Worm (Caenorhabditis elegans) whole organism, L1 larva: Measurements from ENCODE around the gene Y67A10A.3.

Experiments used
- F16B12.6 ChIP-seq: fragments of 150-350 bp; optimal IDR thresholded peaks from 2 replicates; lab custom pipeline; 2014; ENCODE audit warnings: missing biosample characterization, missing genetic modification characterization
- aly-2 ChIP-seq: fragments of 150-350 bp; optimal IDR thresholded peaks from 2 replicates; lab custom pipeline; 2014; ENCODE audit warnings: missing biosample characterization, missing genetic modification characterization
- elt-2 ChIP-seq: sonication (generic microtip); optimal IDR thresholded peaks from 2 replicates; lab custom pipeline; 2016; ENCODE audit warnings: missing genetic modification characterization, mild to moderate bottlenecking, inconsistent platforms, missing compliant biosample characterization, missing genetic modification reagents
- fkh-10 ChIP-seq: sonication (generic microtip); optimal IDR thresholded peaks from 2 replicates; lab custom pipeline; 2017; ENCODE audit warnings: missing biosample characterization, missing genetic modification reagents, missing genetic modification characterization
- hpl-2 ChIP-seq: fragments of 150-350 bp; optimal IDR thresholded peaks from 2 replicates; lab custom pipeline; 2014; ENCODE audit warnings: missing biosample characterization, missing genetic modification reagents, missing genetic modification characterization
- lin-35 ChIP-seq, 2 experiments: fragments of 150-350 bp; optimal IDR thresholded peaks; 2 replicates each; lab custom pipeline; 2014; ENCODE audit warnings: missing biosample characterization in 2 of 2, missing genetic modification characterization in 2 of 2, missing genetic modification reagents in 2 of 2
- nhr-237 ChIP-seq: fragments of 150-350 bp; optimal IDR thresholded peaks from 2 replicates; lab custom pipeline; 2014; ENCODE audit warnings: missing biosample characterization, missing genetic modification characterization
- nhr-77 ChIP-seq: fragments of 150-350 bp; optimal IDR thresholded peaks from 2 replicates; lab custom pipeline; 2014; ENCODE audit warnings: missing biosample characterization, missing genetic modification characterization
- tbx-2 ChIP-seq: sonication (generic microtip); optimal IDR thresholded peaks from 2 replicates; lab custom pipeline; 2016; ENCODE audit warnings: missing genetic modification characterization, missing compliant biosample characterization
- unc-130 ChIP-seq: fragments of 150-350 bp; optimal IDR thresholded peaks from 2 replicates; lab custom pipeline; 2017; ENCODE audit warnings: missing biosample characterization, missing genetic modification characterization, inconsistent platforms
- unc-62 ChIP-seq: fragments of 150-350 bp; optimal IDR thresholded peaks from 2 replicates; lab custom pipeline; 2014; ENCODE audit warnings: missing biosample characterization, missing genetic modification reagents, missing genetic modification characterization
- unc-86 ChIP-seq: sonication (generic microtip); optimal IDR thresholded peaks from 2 replicates; lab custom pipeline; 2016; ENCODE audit warnings: missing genetic modification characterization, missing compliant biosample characterization

ce11 chrIV:14318054-14318453 lies 16.2 kb downstream of the Y67A10A.3 start:
- TF ChIP-seq aly-2 (tag; lab: Kevin White, UChicago), result no peak
- TF ChIP-seq unc-86 (tag; lab: Kevin White, UChicago), result no peak
- TF ChIP-seq lin-35 (GFP tag; optimal IDR thresholded peaks at IDR 0.05; lab: Kevin White, UChicago), result no peak
- TF ChIP-seq nhr-77 (tag; lab: Kevin White, UChicago), result no peak
- TF ChIP-seq unc-62, result no peak
- TF ChIP-seq hpl-2 (GFP tag; lab: Kevin White, UChicago), result no peak
- no peak for TF ChIP-seq F16B12.6 (tag; lab: Kevin White, UChicago)
- no peak for TF ChIP-seq nhr-237 (tag; lab: Kevin White, UChicago)
- no peak for TF ChIP-seq fkh-10 (GFP tag; lab: Kevin White, UChicago)
- no peak for TF ChIP-seq tbx-2 (tag; lab: Kevin White, UChicago)
- no peak for TF ChIP-seq elt-2 (tag; lab: Kevin White, UChicago)
- TF ChIP-seq unc-130 (tag; lab: Kevin White, UChicago), result no peak
